Fruit fly (Drosophila melanogaster): Measurements from ENCODE around the gene Nepl19.

The Nepl19 gene

dm6 chr3R:28887559-28888432 is 7.9 kb upstream of the Nepl19 start, which contains the start of the genes CG33203 and Doa (continued):
- TF ChIP-seq CG16815 (GFP tag; optimal IDR thresholded peaks at IDR 0.05): no peak
- peak; percentile 20 for TF ChIP-seq CG7987 (GFP tag; optimal IDR thresholded peaks at IDR 0.05)
- no peak for TF ChIP-seq Ada2b (GFP tag; IDR thresholded peaks at IDR 0.05)
- no peak for TF ChIP-seq Drgx (GFP tag; IDR thresholded peaks at IDR 0.05)
- no peak for TF ChIP-seq E2f1 (GFP tag; IDR thresholded peaks at IDR 0.05)
- TF ChIP-seq gsb (GFP tag; IDR thresholded peaks at IDR 0.05): no peak
- peak in 1 of 3 experiments; percentile 22 for TF ChIP-seq Stat92E (GFP tag; optimal IDR thresholded peaks at IDR 0.05)
- peak; percentile 51; the same call in 1 of the 3 replicates for TF ChIP-seq ci (GFP tag; IDR thresholded peaks at IDR 0.05)
- TF ChIP-seq Hsf (GFP tag; optimal IDR thresholded peaks at IDR 0.05): peak; percentile 62
- no peak for TF ChIP-seq CkIIα-i1 (GFP tag; IDR thresholded peaks at IDR 0.05)
- peak; percentile 34 for TF ChIP-seq CG12769 (tag; optimal IDR thresholded peaks at IDR 0.05)
- TF ChIP-seq Taf1 (GFP tag; IDR thresholded peaks at IDR 0.05): no peak
- no peak for TF ChIP-seq NC2α (GFP tag; optimal IDR thresholded peaks at IDR 0.05)
- TF ChIP-seq hkb (optimal IDR thresholded peaks at IDR 0.05): peak; percentile 44
- no peak for TF ChIP-seq hkb (GFP tag; IDR thresholded peaks at IDR 0.05)
- peak; percentile 20 for TF ChIP-seq CG18011 (GFP tag; optimal IDR thresholded peaks at IDR 0.05)
- peak; percentile 47 for TF ChIP-seq CG1792 (GFP tag; optimal IDR thresholded peaks at IDR 0.05)
- TF ChIP-seq Hand (GFP tag; optimal IDR thresholded peaks at IDR 0.05): no peak
- no peak for TF ChIP-seq scrt (GFP tag; optimal IDR thresholded peaks at IDR 0.05)
- TF ChIP-seq CTCF (GFP tag; optimal IDR thresholded peaks at IDR 0.05): no peak
- TF ChIP-seq pita (GFP tag; optimal IDR thresholded peaks at IDR 0.05): no peak
- peak; percentile 45 for TF ChIP-seq ems (GFP tag; optimal IDR thresholded peaks at IDR 0.05)
- peak; percentile 27 for TF ChIP-seq CG3995 (GFP tag; optimal IDR thresholded peaks at IDR 0.05)
- TF ChIP-seq chif (GFP tag; optimal IDR thresholded peaks at IDR 0.05): peak in 1 of 2 experiments; percentile 53
- TF ChIP-seq cwo (GFP tag; optimal IDR thresholded peaks at IDR 0.05): no peak
- TF ChIP-seq zfh2 (GFP tag; optimal IDR thresholded peaks at IDR 0.05): peak; percentile 77
- TF ChIP-seq CG14441 (GFP tag; IDR thresholded peaks at IDR 0.05): peak; percentile 44; the same call in 1 of the 2 replicates
- peak; percentile 88 for TF ChIP-seq Bgb (GFP tag; IDR thresholded peaks at IDR 0.05; ENCODE audit: partially characterized antibody)
- TF ChIP-seq Ptx1 (GFP tag; IDR thresholded peaks at IDR 0.05): peak; percentile 54
- peak; percentile 31 for TF ChIP-seq CG10654 (GFP tag; optimal IDR thresholded peaks at IDR 0.05)
- TF ChIP-seq CG18619 (GFP tag; optimal IDR thresholded peaks at IDR 0.05): no peak
- peak; percentile 72 for TF ChIP-seq jumu (GFP tag; optimal IDR thresholded peaks at IDR 0.05)
- peak; percentile 11; the same call in 1 of the 2 replicates for TF ChIP-seq CG10366 (GFP tag; IDR thresholded peaks at IDR 0.05)
- TF ChIP-seq CG14667 (GFP tag; IDR thresholded peaks at IDR 0.05): no peak
- peak; percentile 83 for TF ChIP-seq inv (GFP tag; IDR thresholded peaks at IDR 0.05; ENCODE audit: partially characterized antibody)
- no peak for TF ChIP-seq ftz-f1 (GFP tag; optimal IDR thresholded peaks at IDR 0.05)
- TF ChIP-seq CG12071 (GFP tag; optimal IDR thresholded peaks at IDR 0.05): no peak
- TF ChIP-seq gcm (GFP tag; optimal IDR thresholded peaks at IDR 0.05): no peak
- TF ChIP-seq cg (GFP tag; optimal IDR thresholded peaks at IDR 0.05): no peak
- peak; percentile 42 for TF ChIP-seq Xbp1 (GFP tag; optimal IDR thresholded peaks at IDR 0.05)
- TF ChIP-seq CG11456 (GFP tag; IDR thresholded peaks at IDR 0.05): no peak
- TF ChIP-seq twi (tag; optimal IDR thresholded peaks at IDR 0.05): no peak
- 0 out of 2 replicates have a peak, but pooled peaks have one; percentile 22 for TF ChIP-seq al (GFP tag; IDR thresholded peaks at IDR 0.05)
- TF ChIP-seq rib (GFP tag; IDR thresholded peaks at IDR 0.05): no peak
- peak; percentile 33; the same call in 1 of the 2 replicates for TF ChIP-seq H2.0 (GFP tag; IDR thresholded peaks at IDR 0.05)
- TF ChIP-seq CG17359 (tag; optimal IDR thresholded peaks at IDR 0.05): no peak
- no peak for TF ChIP-seq CG4328 (GFP tag; optimal IDR thresholded peaks at IDR 0.05)
- peak; percentile 53 for TF ChIP-seq CHES-1-like (GFP tag; optimal IDR thresholded peaks at IDR 0.05)
- no peak for TF ChIP-seq CG2202 (tag; optimal IDR thresholded peaks at IDR 0.05)
- no peak for TF ChIP-seq CG17568 (GFP tag; optimal IDR thresholded peaks at IDR 0.05)

All from whole organism, embryonic.